Worm (Caenorhabditis elegans): ENCODE measurements around the gene acr-12.

acr-12 gene

DNA sequence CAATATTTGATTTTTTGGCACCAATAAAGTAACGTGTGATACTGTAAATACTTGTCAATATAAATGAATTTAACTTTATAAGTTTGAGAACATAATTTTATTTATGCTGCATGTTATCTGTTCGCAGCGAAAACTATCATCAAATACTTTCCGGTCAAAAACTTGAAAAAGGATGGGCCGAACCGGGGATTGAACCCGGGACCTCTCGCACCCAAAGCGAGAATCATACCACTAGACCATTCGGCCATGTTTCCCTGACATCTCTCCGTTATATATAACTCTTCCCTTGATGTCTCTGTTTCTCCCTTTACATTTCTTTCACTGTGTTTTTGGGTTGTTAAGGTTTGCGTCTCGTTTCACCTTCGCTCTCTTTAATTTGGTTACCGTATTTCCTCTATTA, 20.9 kb upstream of the acr-12 start (continued):
- TF ChIP-seq mes-2 (tag; optimal IDR thresholded peaks at IDR 0.05; ENCODE audit: poor library complexity, severe bottlenecking), result peak; percentile 77
- peak; percentile 39 for TF ChIP-seq nhr-28 (tag; optimal IDR thresholded peaks at IDR 0.05)
- TF ChIP-seq ceh-32 (tag; optimal IDR thresholded peaks at IDR 0.05; ENCODE audit: poor library complexity), result no peak
- TF ChIP-seq mep-1 (tag; optimal IDR thresholded peaks at IDR 0.05), result peak; percentile 59
- TF ChIP-seq lim-7 (GFP tag; IDR thresholded peaks at IDR 0.05), result peak; percentile 93
- TF ChIP-seq spr-3 (GFP tag; optimal IDR thresholded peaks at IDR 0.05), result peak; percentile 65
- TF ChIP-seq daf-8 (GFP tag; IDR thresholded peaks at IDR 0.05), result no peak
- no peak for TF ChIP-seq attf-4 (tag; optimal IDR thresholded peaks at IDR 0.05)
- peak; percentile 90 for TF ChIP-seq vab-7 (GFP tag; IDR thresholded peaks at IDR 0.05)
- peak; percentile 64 for TF ChIP-seq spr-1 (tag; optimal IDR thresholded peaks at IDR 0.05)
- peak; percentile 36 for TF ChIP-seq ztf-7 (tag; optimal IDR thresholded peaks at IDR 0.05)
- peak; percentile 73 to 91; a peak in 3 of 4 replicates for TF ChIP-seq madf-5 (GFP tag; IDR thresholded peaks at IDR 0.05)
- TF ChIP-seq sdz-12 (GFP tag; optimal IDR thresholded peaks at IDR 0.05), result peak; percentile 7
- TF ChIP-seq Y5F2A.4 (GFP tag; optimal IDR thresholded peaks at IDR 0.05), result no peak
- TF ChIP-seq zfp-3 (GFP tag; conservative IDR thresholded peaks at IDR 0.05), result 0 out of 2 replicates have a peak, but pooled peaks have one; percentile 42
- peak; percentile 12 for TF ChIP-seq gei-8 (GFP tag; optimal IDR thresholded peaks at IDR 0.05)
- peak; percentile 57 for TF ChIP-seq zip-2 (tag; optimal IDR thresholded peaks at IDR 0.05)
- no peak for TF ChIP-seq unc-39 (tag; optimal IDR thresholded peaks at IDR 0.05)
- TF ChIP-seq jun-1 (tag; optimal IDR thresholded peaks at IDR 0.05), result peak; percentile 19
- peak; percentile 68 for TF ChIP-seq nhr-102 (tag; optimal IDR thresholded peaks at IDR 0.05)
- peak; percentile 80 for TF ChIP-seq duxl-1 (tag; optimal IDR thresholded peaks at IDR 0.05; ENCODE audit: poor library complexity)
- no peak for TF ChIP-seq nhr-41 (GFP tag; IDR thresholded peaks at IDR 0.05)
- peak; percentile 56; the same call in 1 of the 2 replicates for TF ChIP-seq ceh-44 (GFP tag; IDR thresholded peaks at IDR 0.05)
- TF ChIP-seq tra-1 (GFP tag; IDR thresholded peaks at IDR 0.05), result peak; percentile 69; the same call in 1 of the 2 replicates
- TF ChIP-seq ceh-20 (GFP tag; IDR thresholded peaks at IDR 0.05), result peak; percentile 83
- peak; percentile 26 for TF ChIP-seq F37D6.2 (tag; optimal IDR thresholded peaks at IDR 0.05)

DNA sequence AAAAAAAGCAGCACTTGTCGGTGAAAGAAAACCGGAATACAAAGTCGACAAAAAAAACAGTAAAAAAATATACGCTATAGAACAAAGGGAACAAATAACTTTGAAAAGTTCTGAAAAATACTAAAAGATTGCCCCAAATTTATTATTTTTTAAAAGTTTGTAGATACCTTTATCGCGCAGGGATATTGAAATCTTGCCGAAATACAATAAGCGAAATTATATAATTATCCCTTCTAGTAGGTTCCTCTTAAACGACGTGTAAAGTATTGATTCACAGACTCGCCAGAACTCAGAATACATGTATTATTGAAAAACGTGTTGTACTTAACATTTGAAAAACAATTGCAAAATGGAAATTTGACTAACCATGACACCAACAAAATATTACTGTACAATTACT, 18.3 kb upstream of the acr-12 start:
- TF ChIP-seq nhr-77 (tag; optimal IDR thresholded peaks at IDR 0.05) (peak; percentile 98), nhr-102 (tag; optimal IDR thresholded peaks at IDR 0.05) (peak; percentile 97), nhr-111 (GFP tag; optimal IDR thresholded peaks at IDR 0.05) (no peak), arid-1 (GFP tag; conservative IDR thresholded peaks at IDR 0.05) (0 out of 2 replicates have a peak, but pooled peaks have one; percentile 43), lin-15B (tag; optimal IDR thresholded peaks at IDR 0.05) (no peak), snpc-4 (tag; optimal IDR thresholded peaks at IDR 0.05) (no peak), F44E2.7 (GFP tag; IDR thresholded peaks at IDR 0.05) (no peak), spr-3 (GFP tag; optimal IDR thresholded peaks at IDR 0.05) (peak; percentile 57), nhr-42 (GFP tag; IDR thresholded peaks at IDR 0.05) (peak; percentile 92), cey-2 (tag; optimal IDR thresholded peaks at IDR 0.05; ENCODE audit: borderline replicate concordance, insufficient read depth) (no peak), lim-7 (GFP tag; IDR thresholded peaks at IDR 0.05) (no peak), ctbp-1 (GFP tag; IDR thresholded peaks at IDR 0.05) (peak; percentile 77; the same call in 1 of the 2 replicates), unc-39 (tag; optimal IDR thresholded peaks at IDR 0.05) (no peak), duxl-1 (tag; optimal IDR thresholded peaks at IDR 0.05; ENCODE audit: poor library complexity) (peak; percentile 97), mep-1 (tag; optimal IDR thresholded peaks at IDR 0.05) (peak; percentile 98), lir-3 (tag; optimal IDR thresholded peaks at IDR 0.05) (no peak), D1046.2 (GFP tag; IDR thresholded peaks at IDR 0.05) (no peak), aha-1 (tag) (peak; percentile 92), ZK337.2 (GFP tag; IDR thresholded peaks at IDR 0.05) (no peak), nhr-76 (tag; optimal IDR thresholded peaks at IDR 0.05) (peak; percentile 34), zag-1 (tag; optimal IDR thresholded peaks at IDR 0.05) (no peak), ZK546.5 (tag; optimal IDR thresholded peaks at IDR 0.05) (peak in 1 of 2 experiments; percentile 27), daf-12 (tag; optimal IDR thresholded peaks at IDR 0.05) (no peak), skn-1 (tag; optimal IDR thresholded peaks at IDR 0.05) (no peak), egl-27 (tag; optimal IDR thresholded peaks at IDR 0.05) (no peak), F49E8.2 (tag; optimal IDR thresholded peaks at IDR 0.05; ENCODE audit: borderline replicate concordance) (no peak), zip-2 (tag; optimal IDR thresholded peaks at IDR 0.05) (peak; percentile 91), nhr-11 (tag; optimal IDR thresholded peaks at IDR 0.05) (peak; percentile 34), Y75B8A.6 (GFP tag; IDR thresholded peaks at IDR 0.05) (no peak), lin-13 (GFP tag; optimal IDR thresholded peaks at IDR 0.05) (peak; percentile 76), dmd-9 (GFP tag; IDR thresholded peaks at IDR 0.05) (no peak), spr-1 (tag; optimal IDR thresholded peaks at IDR 0.05) (peak; percentile 82), ceh-20 (GFP tag; IDR thresholded peaks at IDR 0.05) (peak; percentile 61; the same call in 1 of the 2 replicates)
